Worm (Caenorhabditis elegans) whole organism, L3 larva: ENCODE measurements around the gene C33B4.2.
A peak's percentile ranks its signal among the peaks of the same experiment; 100 is the strongest.

Experiments
- R02D3.7 ChIP-seq: fragments of 150-350 bp; optimal IDR thresholded peaks from 2 replicates; lab custom pipeline; 2014; ENCODE audit warnings: missing biosample characterization, missing genetic modification characterization
- ZK546.5 ChIP-seq: sonication (generic microtip); optimal IDR thresholded peaks from 2 replicates; lab custom pipeline; 2017; ENCODE audit warnings: missing biosample characterization, missing genetic modification characterization
- aly-2 ChIP-seq: fragments of 150-350 bp; optimal IDR thresholded peaks from 2 replicates; lab custom pipeline; 2014; ENCODE audit warnings: missing biosample characterization, missing genetic modification characterization
- ama-1 ChIP-seq: fragments of 150-350 bp; optimal IDR thresholded peaks from 2 replicates; lab custom pipeline; 2018
- ceh-16 ChIP-seq: sonication (generic microtip); optimal IDR thresholded peaks from 2 replicates; lab custom pipeline; 2017; ENCODE audit warnings: missing biosample characterization, missing genetic modification characterization
- ceh-28 ChIP-seq: fragments of 150-350 bp; optimal IDR thresholded peaks from 2 replicates; lab custom pipeline; 2014; ENCODE audit warnings: missing biosample characterization, missing genetic modification reagents, missing genetic modification characterization
- ceh-82 ChIP-seq: fragments of 150-350 bp; optimal IDR thresholded peaks from 2 replicates; lab custom pipeline; 2014; ENCODE audit warnings: missing biosample characterization, missing genetic modification characterization
- ceh-9 ChIP-seq: sonication (generic microtip); optimal IDR thresholded peaks from 2 replicates; lab custom pipeline; 2018; ENCODE audit warnings: missing biosample characterization, missing genetic modification characterization
- daf-12 ChIP-seq: fragments of 150-350 bp; optimal IDR thresholded peaks from 2 replicates; lab custom pipeline; 2014; ENCODE audit warnings: missing biosample characterization, missing genetic modification reagents, missing genetic modification characterization
- egl-27 ChIP-seq: sonication (generic microtip); optimal IDR thresholded peaks from 4 replicates; lab custom pipeline; 2017; ENCODE audit warnings: missing biosample characterization, missing genetic modification reagents, missing genetic modification characterization
- egl-5 ChIP-seq: fragments of 150-350 bp; optimal IDR thresholded peaks from 2 replicates; lab custom pipeline; 2017; ENCODE audit warnings: missing biosample characterization, missing genetic modification reagents, missing genetic modification characterization, inconsistent platforms
- elt-1 ChIP-seq: fragments of 150-350 bp; optimal IDR thresholded peaks from 2 replicates; lab custom pipeline; 2014; ENCODE audit warnings: missing biosample characterization, missing genetic modification characterization
- elt-2 ChIP-seq: sonication (generic microtip); optimal IDR thresholded peaks from 2 replicates; lab custom pipeline; 2016; ENCODE audit warnings: missing genetic modification reagents, mild to moderate bottlenecking, missing genetic modification characterization, missing compliant biosample characterization
- elt-3 ChIP-seq, 3 experiments: fragments of 150-350 bp in 1 of 3; sonication (generic microtip) in 2 of 3; optimal IDR thresholded peaks; 2 replicates in 2 of 3; 4 replicates in 1 of 3; lab custom pipeline; 2014 to 2017; ENCODE audit warnings: missing biosample characterization in 3 of 3, missing genetic modification characterization in 3 of 3
- eor-1 ChIP-seq, 2 experiments: fragments of 150-350 bp; optimal IDR thresholded peaks; 2 replicates each; lab custom pipeline; 2014 to 2018; ENCODE audit warnings: missing biosample characterization in 2 of 2, missing genetic modification characterization in 2 of 2
- fkh-10 ChIP-seq: sonication (generic microtip); optimal IDR thresholded peaks from 2 replicates; lab custom pipeline; 2017; ENCODE audit warnings: missing biosample characterization, missing genetic modification reagents, missing genetic modification characterization
- fkh-2 ChIP-seq: fragments of 150-350 bp; optimal IDR thresholded peaks from 2 replicates; lab custom pipeline; 2014; ENCODE audit warnings: missing biosample characterization, missing genetic modification reagents, missing genetic modification characterization
- fos-1 ChIP-seq: fragments of 150-350 bp; optimal IDR thresholded peaks from 2 replicates; lab custom pipeline; 2014; ENCODE audit warnings: missing biosample characterization, missing genetic modification characterization
- hmg-11 ChIP-seq: sonication (generic microtip); optimal IDR thresholded peaks from 2 replicates; lab custom pipeline; 2016; ENCODE audit warnings: missing genetic modification characterization, missing compliant biosample characterization
- jun-1 ChIP-seq: fragments of 150-350 bp; optimal IDR thresholded peaks from 2 replicates; lab custom pipeline; 2014; ENCODE audit warnings: missing biosample characterization, missing genetic modification reagents, missing genetic modification characterization
- lin-15B ChIP-seq: fragments of 150-350 bp; optimal IDR thresholded peaks from 2 replicates; lab custom pipeline; 2014; ENCODE audit warnings: missing biosample characterization, missing genetic modification characterization
- lin-39 ChIP-seq: fragments of 150-350 bp; optimal IDR thresholded peaks from 2 replicates; lab custom pipeline; 2018; ENCODE audit warnings: missing biosample characterization, missing genetic modification reagents, missing genetic modification characterization
- lsy-12 ChIP-seq: sonication (generic microtip); optimal IDR thresholded peaks from 2 replicates; lab custom pipeline; 2016; ENCODE audit warnings: mild to moderate bottlenecking, missing genetic modification characterization, missing compliant biosample characterization
- mdl-1 ChIP-seq: fragments of 150-350 bp; optimal IDR thresholded peaks from 2 replicates; lab custom pipeline; 2014; ENCODE audit warnings: missing biosample characterization, missing genetic modification characterization
- mml-1 ChIP-seq: fragments of 150-350 bp; sonication (generic microtip); optimal IDR thresholded peaks from 3 replicates; lab custom pipeline; 2014; ENCODE audit warnings: missing biosample characterization, missing genetic modification characterization
- nfya-1 ChIP-seq: sonication (generic microtip); optimal IDR thresholded peaks from 2 replicates; lab custom pipeline; 2017; ENCODE audit warnings: missing genetic modification characterization, mild to moderate bottlenecking, missing compliant biosample characterization, antibody characterized with exemption, moderate library complexity; ENCODE audit not compliant: insufficient read depth
- nhr-11 ChIP-seq: fragments of 150-350 bp; optimal IDR thresholded peaks from 2 replicates; lab custom pipeline; 2014; ENCODE audit warnings: missing biosample characterization, missing genetic modification characterization
- nhr-12 ChIP-seq: fragments of 150-350 bp; optimal IDR thresholded peaks from 2 replicates; lab custom pipeline; 2014; ENCODE audit warnings: missing biosample characterization, missing genetic modification characterization
- nhr-23 ChIP-seq: fragments of 150-350 bp; optimal IDR thresholded peaks from 2 replicates; lab custom pipeline; 2014; ENCODE audit warnings: missing biosample characterization, missing genetic modification reagents, missing genetic modification characterization
- nhr-237 ChIP-seq: fragments of 150-350 bp; optimal IDR thresholded peaks from 2 replicates; lab custom pipeline; 2014; ENCODE audit warnings: missing biosample characterization, missing genetic modification characterization
- nhr-25 ChIP-seq: sonication (generic microtip); optimal IDR thresholded peaks from 2 replicates; lab custom pipeline; 2017; ENCODE audit warnings: missing biosample characterization, missing genetic modification characterization
- nhr-28 ChIP-seq: fragments of 150-350 bp; optimal IDR thresholded peaks from 2 replicates; lab custom pipeline; 2014; ENCODE audit warnings: missing biosample characterization, missing genetic modification characterization
- nhr-43 ChIP-seq: sonication (generic microtip); optimal IDR thresholded peaks from 2 replicates; lab custom pipeline; 2016; ENCODE audit warnings: mild to moderate bottlenecking, missing genetic modification characterization, missing compliant biosample characterization; ENCODE audit not compliant: poor library complexity, severe bottlenecking
- nhr-67 ChIP-seq: fragments of 150-350 bp; optimal IDR thresholded peaks from 2 replicates; lab custom pipeline; 2014; ENCODE audit warnings: missing biosample characterization, missing genetic modification characterization
- nhr-76 ChIP-seq: fragments of 150-350 bp; sonication (generic microtip); optimal IDR thresholded peaks from 5 replicates; lab custom pipeline; 2014; ENCODE audit warnings: missing biosample characterization, missing genetic modification characterization
- nhr-77 ChIP-seq: fragments of 150-350 bp; optimal IDR thresholded peaks from 2 replicates; lab custom pipeline; 2014; ENCODE audit warnings: missing biosample characterization, missing genetic modification characterization
- pha-4 ChIP-seq: fragments of 150-350 bp; optimal IDR thresholded peaks from 2 replicates; lab custom pipeline; 2014; ENCODE audit warnings: missing biosample characterization, missing genetic modification reagents, missing genetic modification characterization
- pqm-1 ChIP-seq: fragments of 150-350 bp; optimal IDR thresholded peaks from 2 replicates; lab custom pipeline; 2017; ENCODE audit warnings: missing biosample characterization, missing genetic modification characterization, inconsistent platforms
- sea-2 ChIP-seq: fragments of 150-350 bp; sonication (generic microtip); optimal IDR thresholded peaks from 4 replicates; lab custom pipeline; 2014; ENCODE audit warnings: missing biosample characterization, missing genetic modification reagents, missing genetic modification characterization
- skn-1 ChIP-seq: fragments of 150-350 bp; optimal IDR thresholded peaks from 2 replicates; lab custom pipeline; 2014; ENCODE audit warnings: missing biosample characterization, missing genetic modification characterization
- snpc-4 ChIP-seq: fragments of 150-350 bp; optimal IDR thresholded peaks from 2 replicates; lab custom pipeline; 2014; ENCODE audit warnings: missing biosample characterization, missing genetic modification characterization
- tbx-2 ChIP-seq: sonication (generic microtip); optimal IDR thresholded peaks from 2 replicates; lab custom pipeline; 2016; ENCODE audit warnings: mild to moderate bottlenecking, missing genetic modification characterization, missing compliant biosample characterization
- unc-39 ChIP-seq: sonication (generic microtip); optimal IDR thresholded peaks from 4 replicates; lab custom pipeline; 2017; ENCODE audit warnings: missing biosample characterization, missing genetic modification characterization
- unc-62 ChIP-seq: fragments of 150-350 bp; sonication (generic microtip); optimal IDR thresholded peaks from 4 replicates; lab custom pipeline; 2014; ENCODE audit warnings: missing biosample characterization, missing genetic modification reagents, missing genetic modification characterization
- zag-1 ChIP-seq: fragments of 150-350 bp; optimal IDR thresholded peaks from 2 replicates; lab custom pipeline; 2014; ENCODE audit warnings: missing biosample characterization, missing genetic modification characterization
- ztf-11 ChIP-seq: fragments of 150-350 bp; optimal IDR thresholded peaks from 2 replicates; lab custom pipeline; 2014; ENCODE audit warnings: missing biosample characterization, missing genetic modification characterization
- ztf-4 ChIP-seq: fragments of 150-350 bp; optimal IDR thresholded peaks from 2 replicates; lab custom pipeline; 2014; ENCODE audit warnings: missing biosample characterization, missing genetic modification characterization

Gene C33B4.2

ce11 chrII:11345570-11346029 is 26.3 kb downstream of the C33B4.2 start, which contains the start of gene nduf-11:
TSS of gene nduf-11 (minus strand) at chrII:11345620.
- TF ChIP-seq ztf-11 (no peak), nhr-25 (tag; lab: Kevin White, UChicago) (peak; percentile 74), lin-39 (tag; lab: Kevin White, UChicago) (peak; percentile 61), tbx-2 (peak; percentile 69), ceh-28 (tag; lab: Kevin White, UChicago) (peak; percentile 67), nhr-12 (tag; lab: Kevin White, UChicago) (no peak), lsy-12 (tag; lab: Kevin White, UChicago) (peak; percentile 71), pqm-1 (tag; lab: Kevin White, UChicago) (peak; percentile 50), nhr-237 (tag; lab: Kevin White, UChicago) (no peak), ZK546.5 (tag; lab: Kevin White, UChicago) (no peak), lin-15B (peak; percentile 89), egl-27 (tag; lab: Kevin White, UChicago) (no peak), hmg-11 (tag; lab: Kevin White, UChicago) (peak; percentile 70), unc-39 (no peak), ama-1 (lab: Kevin White, UChicago) (peak; percentile 84), mml-1 (no peak), fkh-10 (GFP tag; lab: Kevin White, UChicago) (peak; percentile 26), R02D3.7 (tag; lab: Kevin White, UChicago) (peak; percentile 82), snpc-4 (tag; lab: Kevin White, UChicago) (peak; percentile 86), ceh-9 (no peak), jun-1 (tag; lab: Kevin White, UChicago) (peak; percentile 37), nhr-43 (peak; percentile 84), ztf-4 (no peak), nhr-28 (tag; lab: Kevin White, UChicago) (no peak), nfya-1 (tag; lab: Kevin White, UChicago) (peak; percentile 89), elt-1 (tag; lab: Kevin White, UChicago) (no peak), sea-2 (GFP tag; lab: Kevin White, UChicago) (no peak), unc-62 (GFP tag; lab: Kevin White, UChicago) (peak; percentile 32), eor-1 (tag; optimal IDR thresholded peaks at IDR 0.05; lab: Kevin White, UChicago) (no peak), skn-1 (tag; lab: Kevin White, UChicago) (peak; percentile 84), egl-5 (peak; percentile 36), nhr-67 (tag; lab: Kevin White, UChicago) (no peak), zag-1 (peak; percentile 17), daf-12 (tag; lab: Kevin White, UChicago) (no peak), aly-2 (no peak), nhr-23 (tag; lab: Kevin White, UChicago) (peak; percentile 93), nhr-11 (tag; lab: Kevin White, UChicago) (no peak), ceh-16 (tag; lab: Kevin White, UChicago) (no peak), elt-3 (tag; optimal IDR thresholded peaks at IDR 0.05; lab: Kevin White, UChicago) (peak in 1 of 3 experiments; percentile 14), fkh-2 (tag; lab: Kevin White, UChicago) (no peak), fos-1 (tag; lab: Kevin White, UChicago) (no peak), mdl-1 (tag; lab: Kevin White, UChicago) (no peak), pha-4 (tag; lab: Kevin White, UChicago) (peak; percentile 93), elt-2 (tag; lab: Kevin White, UChicago) (peak; percentile 55), ceh-82 (tag; lab: Kevin White, UChicago) (peak; percentile 80), nhr-76 (tag; lab: Kevin White, UChicago) (no peak), nhr-77 (peak; percentile 75)
